Fruit fly (Drosophila melanogaster) S2 (cell line): ENCODE results near the gene Klp3A.

Experiments used
- CG8478 ChIP-seq: fragments of >200 bp; optimal IDR thresholded peaks from 2 replicates; lab custom pipeline; 2018
- CTCF ChIP-seq, 2 experiments: fragments of >200 bp; optimal IDR thresholded peaks; 2 replicates each; lab custom pipeline; 2018

Klp3A gene

dm6 chrX:2590607-2591006 is 13.2 kb downstream of the Klp3A start:
- TF ChIP-seq CTCF (optimal IDR thresholded peaks at IDR 0.05; lab: Kevin White, UChicago): no peak
- no peak for TF ChIP-seq CG8478 (lab: Kevin White, UChicago)

- TF ChIP-seq CTCF (optimal IDR thresholded peaks at IDR 0.05; lab: Kevin White, UChicago) (no peak), CG8478 (lab: Kevin White, UChicago) (no peak)
Measured at dm6 chrX:2589446-2590038, 14.3 kb downstream of the Klp3A start.

dm6 chrX:2588415-2589411 is 15.1 kb downstream of the Klp3A start, which contains the start of gene egh:
egh (plus strand) TSS chrX:2588503.
- TF ChIP-seq CTCF (optimal IDR thresholded peaks at IDR 0.05; lab: Kevin White, UChicago) (peak in 1 of 2 experiments; percentile 11), CG8478 (lab: Kevin White, UChicago) (no peak)

dm6 chrX:2585716-2586082 is 18.2 kb downstream of the Klp3A start, which contains the start of gene wds:
wds (plus strand) TSS chrX:2585980.
- no peak for TF ChIP-seq CG8478 (lab: Kevin White, UChicago)
- TF ChIP-seq CTCF (optimal IDR thresholded peaks at IDR 0.05; lab: Kevin White, UChicago): peak in 1 of 2 experiments; percentile 19

- TF ChIP-seq CTCF (optimal IDR thresholded peaks at IDR 0.05; lab: Kevin White, UChicago): no peak
- no peak for TF ChIP-seq CG8478 (lab: Kevin White, UChicago)
Measured at dm6 chrX:2585055-2585715, 18.7 kb downstream of the Klp3A start, which contains the start of gene CG13760. CG13760 (minus strand) TSS chrX:2585699.

- no peak for TF ChIP-seq CTCF (optimal IDR thresholded peaks at IDR 0.05; lab: Kevin White, UChicago)
- no peak for TF ChIP-seq CG8478 (lab: Kevin White, UChicago)
Measured at dm6 chrX:2581793-2582503, 21.9 kb downstream of the Klp3A start.

- TF ChIP-seq CG8478 (lab: Kevin White, UChicago): no peak
- TF ChIP-seq CTCF (optimal IDR thresholded peaks at IDR 0.05; lab: Kevin White, UChicago): no peak
Measured at dm6 chrX:2580319-2581008, 23.4 kb downstream of the Klp3A start, which contains the start of the genes Vha36-3 and AANATL7. Vha36-3 (minus strand) TSS chrX:2580560. AANATL7 (plus strand) TSS chrX:2580958.

- TF ChIP-seq CG8478 (lab: Kevin White, UChicago) (no peak), CTCF (optimal IDR thresholded peaks at IDR 0.05; lab: Kevin White, UChicago) (no peak)
Measured at dm6 chrX:2553862-2554261, 50.0 kb downstream of the Klp3A start.

dm6 chrX:2551906-2552305 is 51.9 kb downstream of the Klp3A start, which contains the start of gene Pdfr:
Pdfr (plus strand) TSS chrX:2552206.
- TF ChIP-seq CTCF (optimal IDR thresholded peaks at IDR 0.05; lab: Kevin White, UChicago): no peak
- no peak for TF ChIP-seq CG8478 (lab: Kevin White, UChicago)
